Worm (Caenorhabditis elegans) whole organism, early embryonic: Measurements from ENCODE around the gene Y49G5A.1.

ENCODE experiments used
- ama-1 ChIP-seq: fragments of 150-350 bp; optimal IDR thresholded peaks from 2 replicates; lab custom pipeline; 2014
- ceh-13 ChIP-seq: fragments of 200-800 bp; sonication (Bioruptor generic); optimal IDR thresholded peaks from 2 replicates; lab custom pipeline; 2018; ENCODE audit warnings: mild to moderate bottlenecking, missing genetic modification characterization, missing compliant biosample characterization
- ceh-36 ChIP-seq: sonication (generic microtip); optimal IDR thresholded peaks from 2 replicates; lab custom pipeline; 2016; ENCODE audit warnings: missing genetic modification characterization, inconsistent platforms, missing compliant biosample characterization
- tbx-11 ChIP-seq: fragments of 200-800 bp; sonication (Bioruptor generic); IDR thresholded peaks from 2 replicates; pipeline ENCODE4 v1.3.6; 2022; ENCODE audit warnings: missing genetic modification characterization, missing compliant biosample characterization

- TF ChIP-seq ceh-13 (GFP tag; lab: Kevin White, UChicago) (no peak), ama-1 (no peak), ceh-36 (tag; lab: Kevin White, UChicago) (no peak), tbx-11 (no peak)
Measured at ce11 chrV:5239903-5240302, 47.3 kb downstream of the Y49G5A.1 start, which contains the start of gene B0238.15.
